Worm (Caenorhabditis elegans) whole organism, early embryonic: ENCODE data around the gene tag-115.

Experiments used
- B0310.2 ChIP-seq: sonication (generic microtip); optimal IDR thresholded peaks from 2 replicates; lab custom pipeline; 2016; ENCODE audit warnings: mild to moderate bottlenecking, missing genetic modification characterization, missing compliant biosample characterization
- ceh-13 ChIP-seq: fragments of 200-800 bp; sonication (Bioruptor generic); optimal IDR thresholded peaks from 2 replicates; lab custom pipeline; 2018; ENCODE audit warnings: mild to moderate bottlenecking, missing genetic modification characterization, missing compliant biosample characterization
- ceh-36 ChIP-seq: sonication (generic microtip); optimal IDR thresholded peaks from 2 replicates; lab custom pipeline; 2016; ENCODE audit warnings: missing genetic modification characterization, inconsistent platforms, missing compliant biosample characterization
- flt-1 ChIP-seq: fragments of 200-800 bp; sonication (Bioruptor generic); IDR thresholded peaks from 2 replicates; pipeline ENCODE4 v1.3.6; 2022; ENCODE audit warnings: missing genetic modification characterization, missing compliant biosample characterization
- hmg-4 ChIP-seq: fragments of 200-800 bp; sonication (Bioruptor generic); optimal IDR thresholded peaks from 2 replicates; lab custom pipeline; 2018; ENCODE audit warnings: mild to moderate bottlenecking, missing genetic modification characterization, missing compliant biosample characterization
- tbx-37 ChIP-seq: fragments of 200-800 bp; sonication (Bioruptor generic); conservative IDR thresholded peaks from 2 replicates; pipeline ENCODE4 v1.3.6; 2022; ENCODE audit warnings: missing genetic modification reagents, missing genetic modification characterization, missing compliant biosample characterization
- tra-4 ChIP-seq: sonication (generic microtip); optimal IDR thresholded peaks from 2 replicates; lab custom pipeline; 2017; ENCODE audit warnings: missing genetic modification characterization, missing compliant biosample characterization

DNA sequence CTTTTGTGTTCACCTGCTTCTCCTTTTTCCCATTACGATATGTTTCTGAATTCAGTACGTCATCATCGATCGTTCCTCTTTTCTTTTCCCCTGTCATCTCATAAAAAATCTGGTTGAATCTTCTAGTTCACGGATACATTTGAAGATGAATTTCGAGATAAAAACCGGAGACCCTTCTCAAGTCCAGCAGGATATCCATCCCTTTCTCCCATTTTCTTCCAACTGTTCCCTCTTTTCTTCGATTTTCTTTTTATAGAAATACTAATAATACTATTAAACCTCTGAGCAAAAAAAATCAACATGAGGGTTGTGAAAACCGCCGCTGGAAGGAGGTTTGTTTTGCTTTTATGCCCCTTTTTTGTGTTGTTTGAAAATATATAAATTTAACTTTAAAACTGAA, 16.7 kb upstream of the tag-115 start, which contains the start of gene bus-12:
- TF ChIP-seq B0310.2 (tag; lab: Kevin White, UChicago) (no peak), ceh-13 (GFP tag; lab: Kevin White, UChicago) (no peak), hmg-4 (no peak), tbx-37 (GFP tag; lab: Robert Waterston, UW) (no peak), flt-1 (GFP tag; lab: Robert Waterston, UW) (no peak), tra-4 (no peak), ceh-36 (tag; lab: Kevin White, UChicago) (no peak)
